Worm (Caenorhabditis elegans) whole organism, late embryonic: Measurements from ENCODE around the gene C05E7.3.

Experiments
- pag-3 ChIP-seq: sonication (generic microtip); optimal IDR thresholded peaks from 2 replicates; lab custom pipeline; 2016; ENCODE audit warnings: missing compliant biosample characterization, missing genetic modification characterization, borderline replicate concordance
- sox-4 ChIP-seq: sonication (generic microtip); optimal IDR thresholded peaks from 2 replicates; lab custom pipeline; 2017; ENCODE audit warnings: mild to moderate bottlenecking, missing genetic modification characterization, inconsistent platforms, missing compliant biosample characterization

- no peak for TF ChIP-seq pag-3
- no peak for TF ChIP-seq sox-4 (tag; lab: Kevin White, UChicago)
Measured at ce11 chrX:12911235-12911634, 35.2 kb downstream of the C05E7.3 start.
